Fruit fly (Drosophila melanogaster) whole organism, adult: ENCODE results near the gene viaf.

Experiments used
- CG7101 ChIP-seq: fragments of 200-800 bp; sonication (Bioruptor generic); optimal IDR thresholded peaks from 2 replicates; lab custom pipeline; 2018; ENCODE audit warnings: missing biosample characterization, mild to moderate bottlenecking, missing genetic modification characterization, moderate library complexity
- Mnt ChIP-seq: fragments of 200-800 bp; sonication (Bioruptor generic); optimal IDR thresholded peaks from 2 replicates; lab custom pipeline; 2016; ENCODE audit warnings: missing biosample characterization, mild to moderate bottlenecking, missing genetic modification characterization
- ovo ChIP-seq: fragments of 200-800 bp; sonication (Bioruptor generic); optimal IDR thresholded peaks from 2 replicates; lab custom pipeline; 2016; ENCODE audit warnings: missing biosample characterization, missing genetic modification characterization
- pad ChIP-seq: fragments of 200-800 bp; sonication (Bioruptor generic); optimal IDR thresholded peaks from 3 replicates; lab custom pipeline; 2017; ENCODE audit warnings: missing biosample characterization, missing genetic modification characterization, mild to moderate bottlenecking, moderate library complexity, missing genetic modification reagents

dm6 chr3L:12030521-12030920 is 37.5 kb upstream of the viaf start:
- no peak for TF ChIP-seq ovo
- no peak for TF ChIP-seq pad (GFP tag; lab: Kevin White, UChicago)
- TF ChIP-seq CG7101 (tag; lab: Kevin White, UChicago) = no peak
- no peak for TF ChIP-seq Mnt (GFP tag; lab: Kevin White, UChicago)
